Fruit fly (Drosophila melanogaster) S2 (cell line): ENCODE results near the gene CG14357.

ENCODE experiments used
- CG8478 ChIP-seq: fragments of >200 bp; optimal IDR thresholded peaks from 2 replicates; lab custom pipeline; 2018
- CTCF ChIP-seq, 2 experiments: fragments of >200 bp; optimal IDR thresholded peaks; 2 replicates each; lab custom pipeline; 2018

DNA sequence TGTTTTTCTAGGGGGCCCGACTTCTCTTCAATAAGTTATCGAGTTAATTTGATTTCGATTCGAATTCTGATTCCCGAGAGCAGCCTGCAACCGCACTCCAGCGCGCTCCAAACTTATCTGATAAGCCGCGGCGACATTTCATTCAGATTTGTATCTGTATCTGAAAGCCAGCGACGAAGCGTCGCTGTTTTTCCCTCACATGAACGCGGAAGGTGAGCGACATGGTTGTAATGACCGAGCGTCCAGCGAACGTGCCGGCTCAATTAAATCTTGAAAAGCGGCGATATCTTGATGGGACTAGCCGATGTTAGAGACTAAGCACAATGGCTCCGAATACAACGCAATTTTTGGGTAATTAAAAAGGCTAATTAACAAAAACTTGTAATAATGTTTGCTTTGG is 8.9 kb downstream of the CG14357 start, which contains the start of gene PK1-R:
- TF ChIP-seq CG8478 (no peak), CTCF (optimal IDR thresholded peaks at IDR 0.05; lab: Kevin White, UChicago) (no peak)
